Fruit fly (Drosophila melanogaster) whole organism, wandering third instar larva: ENCODE data around the gene Npc2g.

Experiments used
- Dfd ChIP-seq: fragments of >200 bp; optimal IDR thresholded peaks from 2 replicates; lab custom pipeline; 2017; ENCODE audit warnings: missing biosample characterization, missing genetic modification characterization
- HLH106 ChIP-seq: fragments of 200-800 bp; optimal IDR thresholded peaks from 3 replicates; lab custom pipeline; 2019; ENCODE audit warnings: missing biosample characterization, mild to moderate bottlenecking, missing genetic modification characterization, moderate library complexity
- Hr78 ChIP-seq: fragments of >200 bp; optimal IDR thresholded peaks from 2 replicates; lab custom pipeline; 2017; ENCODE audit warnings: missing biosample characterization, missing genetic modification characterization
- Myc ChIP-seq: fragments of >200 bp; optimal IDR thresholded peaks from 2 replicates; lab custom pipeline; 2017
- Rel ChIP-seq, 2 experiments: fragments of 200-800 bp; sonication (Bioruptor generic) in 1 of 2; optimal IDR thresholded peaks; 2 replicates in 1 of 2; 3 replicates in 1 of 2; lab custom pipeline; 2016 to 2019; ENCODE audit warnings: mild to moderate bottlenecking in 2 of 2, missing biosample characterization in 2 of 2, missing genetic modification characterization in 2 of 2, moderate library complexity in 1 of 2
- br ChIP-seq: fragments of 200-800 bp; sonication (Bioruptor generic); optimal IDR thresholded peaks from 2 replicates; lab custom pipeline; 2016; ENCODE audit warnings: missing biosample characterization, missing genetic modification characterization
- brk ChIP-seq: fragments of 200-800 bp; sonication (Bioruptor generic); optimal IDR thresholded peaks from 2 replicates; lab custom pipeline; 2016; ENCODE audit warnings: missing biosample characterization, mild to moderate bottlenecking, missing genetic modification characterization
- fru ChIP-seq: fragments of 200-800 bp; sonication (Bioruptor generic); optimal IDR thresholded peaks from 3 replicates; lab custom pipeline; 2016; ENCODE audit warnings: missing biosample characterization, mild to moderate bottlenecking, missing genetic modification characterization
- h ChIP-seq: fragments of 200-800 bp; sonication (Bioruptor generic); optimal IDR thresholded peaks from 3 replicates; lab custom pipeline; 2016; ENCODE audit warnings: missing biosample characterization, mild to moderate bottlenecking, missing genetic modification characterization
- lola ChIP-seq: fragments of >200 bp; optimal IDR thresholded peaks from 2 replicates; lab custom pipeline; 2017; ENCODE audit warnings: missing biosample characterization, missing genetic modification characterization
- pan ChIP-seq: fragments of >200 bp; optimal IDR thresholded peaks from 2 replicates; lab custom pipeline; 2017
- psq ChIP-seq: fragments of 200-800 bp; sonication (Bioruptor generic); optimal IDR thresholded peaks from 3 replicates; lab custom pipeline; 2017; ENCODE audit warnings: missing biosample characterization, mild to moderate bottlenecking, missing genetic modification characterization, moderate library complexity

DNA sequence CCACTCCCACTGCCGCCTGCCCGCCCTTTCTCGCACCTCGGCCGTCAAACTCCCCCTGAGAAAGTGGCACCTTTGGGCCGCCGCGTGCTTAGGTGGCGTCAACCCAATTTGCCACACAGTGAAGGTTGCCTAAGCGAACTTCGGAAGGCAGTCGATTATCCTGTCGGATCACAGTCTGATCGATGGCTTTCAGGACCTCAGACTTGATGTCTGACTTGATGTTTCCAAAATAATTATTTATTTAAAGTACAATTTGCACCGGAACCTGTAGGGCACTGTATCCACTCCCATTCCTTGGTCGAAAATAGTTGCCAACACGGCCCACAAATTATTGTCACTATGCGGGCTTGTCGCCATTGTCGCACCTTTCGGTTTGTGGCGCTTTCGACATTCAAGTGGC is 30.7 kb downstream of the Npc2g start:
- TF ChIP-seq br (no peak), fru (GFP tag; lab: Kevin White, UChicago) (no peak), pan (lab: Kevin White, UChicago) (no peak), Rel (GFP tag; optimal IDR thresholded peaks at IDR 0.05; lab: Kevin White, UChicago) (no peak), Rel (tag; optimal IDR thresholded peaks at IDR 0.05; lab: Kevin White, UChicago) (no peak), HLH106 (no peak), psq (GFP tag; lab: Kevin White, UChicago) (no peak), lola (GFP tag; lab: Kevin White, UChicago) (no peak), h (GFP tag; lab: Kevin White, UChicago) (no peak), Myc (lab: Kevin White, UChicago) (no peak), Hr78 (no peak), Dfd (GFP tag; lab: Kevin White, UChicago) (no peak), brk (GFP tag; lab: Kevin White, UChicago) (no peak)
